Fruit fly (Drosophila melanogaster): Measurements from ENCODE around the gene CG6428.

CG6428 gene

dm6 chrX:4005047-4005446, 36.6 kb upstream of the CG6428 start (continued):
- 0 out of 4 replicates have a peak, but pooled peaks have one; percentile 7 for TF ChIP-seq Gug (GFP tag; IDR thresholded peaks at IDR 0.05)
- peak; percentile 7 for TF ChIP-seq CG6813 (GFP tag; optimal IDR thresholded peaks at IDR 0.05)
- TF ChIP-seq ssp (GFP tag; IDR thresholded peaks at IDR 0.05), result no peak
- TF ChIP-seq Abd-B (GFP tag; optimal IDR thresholded peaks at IDR 0.05), result peak; percentile 16
- peak; percentile 19 for TF ChIP-seq caup (GFP tag; optimal IDR thresholded peaks at IDR 0.05; ENCODE audit: severe bottlenecking)
- TF ChIP-seq CG4707 (GFP tag; optimal IDR thresholded peaks at IDR 0.05), result no peak
- peak; percentile 46 for TF ChIP-seq CG7556 (GFP tag; optimal IDR thresholded peaks at IDR 0.05)
- peak; percentile 2 for TF ChIP-seq mam (GFP tag; optimal IDR thresholded peaks at IDR 0.05)
- TF ChIP-seq H15 (GFP tag; IDR thresholded peaks at IDR 0.05), result 0 out of 3 replicates have a peak, but pooled peaks have one; percentile 33
- peak; percentile 22; the same call in 1 of the 2 replicates for TF ChIP-seq Atf6 (GFP tag; IDR thresholded peaks at IDR 0.05)
- peak; percentile 68 for TF ChIP-seq CG18599 (GFP tag; optimal IDR thresholded peaks at IDR 0.05)
- no peak for TF ChIP-seq amos (GFP tag; IDR thresholded peaks at IDR 0.05; ENCODE audit: partially characterized antibody)
- TF ChIP-seq CG14014 (GFP tag; IDR thresholded peaks at IDR 0.05), result 0 out of 2 replicates have a peak, but pooled peaks have one; percentile 21
- peak; percentile 34 for TF ChIP-seq Fer3 (tag; optimal IDR thresholded peaks at IDR 0.05)
- TF ChIP-seq CG14710 (tag; optimal IDR thresholded peaks at IDR 0.05), result peak; percentile 11
- TF ChIP-seq Hr51 (GFP tag; optimal IDR thresholded peaks at IDR 0.05), result peak in 1 of 2 experiments; percentile 53
- TF ChIP-seq dimm (GFP tag; IDR thresholded peaks at IDR 0.05), result 0 out of 2 replicates have a peak, but pooled peaks have one; percentile 27
- peak; percentile 14 for TF ChIP-seq tin (GFP tag; optimal IDR thresholded peaks at IDR 0.05)
- peak; percentile 27; the same call in 1 of the 2 replicates for TF ChIP-seq vvl (GFP tag; IDR thresholded peaks at IDR 0.05)
- TF ChIP-seq CG15269 (tag; optimal IDR thresholded peaks at IDR 0.05), result peak; percentile 30
- TF ChIP-seq CG12155 (GFP tag; optimal IDR thresholded peaks at IDR 0.05), result no peak
- peak; percentile 55; the same call in 1 of the 2 replicates for TF ChIP-seq Rfx (GFP tag; IDR thresholded peaks at IDR 0.05)
- peak; percentile 65 for TF ChIP-seq sisA (GFP tag; IDR thresholded peaks at IDR 0.05)
- TF ChIP-seq CG17385 (GFP tag; optimal IDR thresholded peaks at IDR 0.05), result peak; percentile 29
- peak; percentile 25 for TF ChIP-seq grau (tag; optimal IDR thresholded peaks at IDR 0.05)
- TF ChIP-seq dmrt11E (tag; optimal IDR thresholded peaks at IDR 0.05), result peak; percentile 24
- TF ChIP-seq CG10274 (GFP tag; optimal IDR thresholded peaks at IDR 0.05), result no peak
- TF ChIP-seq zfh1 (GFP tag; IDR thresholded peaks at IDR 0.05), result peak; percentile 25; the same call in 1 of the 3 replicates
- no peak for TF ChIP-seq D (optimal IDR thresholded peaks at IDR 0.05)
- TF ChIP-seq D (GFP tag; optimal IDR thresholded peaks at IDR 0.05), result peak; percentile 36
- peak; percentile 34; the same call in 1 of the 2 replicates for TF ChIP-seq ranshi (GFP tag; IDR thresholded peaks at IDR 0.05)
- peak in 1 of 2 experiments; percentile 33 for TF ChIP-seq dpn (GFP tag; optimal IDR thresholded peaks at IDR 0.05)
- TF ChIP-seq Optix (GFP tag; IDR thresholded peaks at IDR 0.05), result peak; percentile 31; the same call in 1 of the 3 replicates
- TF ChIP-seq CG10462 (GFP tag; optimal IDR thresholded peaks at IDR 0.05), result peak; percentile 5
- TF ChIP-seq CG6689 (GFP tag; IDR thresholded peaks at IDR 0.05), result peak; percentile 35; the same call in 1 of the 2 replicates
- no peak for TF ChIP-seq CG33557 (GFP tag; optimal IDR thresholded peaks at IDR 0.05)
- TF ChIP-seq CG32532 (GFP tag; IDR thresholded peaks at IDR 0.05), result peak; percentile 43; the same call in 1 of the 2 replicates
- TF ChIP-seq klu (GFP tag; IDR thresholded peaks at IDR 0.05), result no peak
- TF ChIP-seq CG12391 (tag; optimal IDR thresholded peaks at IDR 0.05), result peak; percentile 33
- peak; percentile 24 for TF ChIP-seq nmo (GFP tag; optimal IDR thresholded peaks at IDR 0.05)
- no peak for TF ChIP-seq ro (GFP tag; IDR thresholded peaks at IDR 0.05)
- no peak for TF ChIP-seq CG11085 (GFP tag; IDR thresholded peaks at IDR 0.05)
- TF ChIP-seq dmrt99B (tag; optimal IDR thresholded peaks at IDR 0.05), result peak; percentile 50
- peak; percentile 34 for TF ChIP-seq CG30403 (GFP tag; optimal IDR thresholded peaks at IDR 0.05)
- peak; percentile 29; the same call in 1 of the 2 replicates for TF ChIP-seq wor (GFP tag; IDR thresholded peaks at IDR 0.05)
- TF ChIP-seq Ptx1 (GFP tag; IDR thresholded peaks at IDR 0.05), result peak; percentile 42; the same call in 1 of the 2 replicates
- peak; percentile 39 for TF ChIP-seq Xbp1 (GFP tag; optimal IDR thresholded peaks at IDR 0.05)
- TF ChIP-seq zen2 (GFP tag; IDR thresholded peaks at IDR 0.05; ENCODE audit: partially characterized antibody), result no peak
- TF ChIP-seq Aef1 (GFP tag; IDR thresholded peaks at IDR 0.05), result peak; percentile 22; the same call in 1 of the 3 replicates
- 0 out of 3 replicates have a peak, but pooled peaks have one; percentile 34 for TF ChIP-seq Dbx (GFP tag; IDR thresholded peaks at IDR 0.05)
